Worm (Caenorhabditis elegans) whole organism, mixed stage, embryonic: ENCODE measurements around the gene trpp-3.

Experiments
- M03D4.4 ChIP-seq: sonication (generic microtip); optimal IDR thresholded peaks from 2 replicates; lab custom pipeline; 2017; ENCODE audit warnings: mild to moderate bottlenecking, missing genetic modification characterization, missing compliant biosample characterization
- bed-3 ChIP-seq: fragments of 200-800 bp; sonication (Bioruptor generic); optimal IDR thresholded peaks from 3 replicates; lab custom pipeline; 2018; ENCODE audit warnings: mild to moderate bottlenecking, missing genetic modification characterization, moderate library complexity, missing compliant biosample characterization
- blmp-1 ChIP-seq: fragments of 150-350 bp; optimal IDR thresholded peaks from 2 replicates; lab custom pipeline; 2014; ENCODE audit warnings: missing biosample characterization, missing genetic modification characterization
- ceh-39 ChIP-seq: fragments of 150-350 bp; optimal IDR thresholded peaks from 2 replicates; lab custom pipeline; 2014; ENCODE audit warnings: missing biosample characterization, missing genetic modification characterization
- ceh-43 ChIP-seq: fragments of 200-800 bp; sonication (Bioruptor generic); optimal IDR thresholded peaks from 2 replicates; lab custom pipeline; 2018; ENCODE audit warnings: mild to moderate bottlenecking, missing genetic modification characterization, moderate library complexity, missing compliant biosample characterization
- ceh-83 ChIP-seq: fragments of 200-800 bp; sonication (Bioruptor generic); optimal IDR thresholded peaks from 2 replicates; lab custom pipeline; 2018; ENCODE audit warnings: mild to moderate bottlenecking, missing genetic modification characterization, missing compliant biosample characterization
- ces-1 ChIP-seq: fragments of 150-350 bp; optimal IDR thresholded peaks from 2 replicates; lab custom pipeline; 2014; ENCODE audit warnings: missing biosample characterization, missing genetic modification reagents, missing genetic modification characterization
- cnd-1 ChIP-seq: fragments of 200-800 bp; sonication (Bioruptor generic); optimal IDR thresholded peaks from 2 replicates; lab custom pipeline; 2018; ENCODE audit warnings: mild to moderate bottlenecking, missing genetic modification characterization, missing compliant biosample characterization
- drap-1 ChIP-seq: fragments of 200-800 bp; sonication (Bioruptor generic); optimal IDR thresholded peaks from 3 replicates; lab custom pipeline; 2018; ENCODE audit warnings: mild to moderate bottlenecking, missing genetic modification characterization, missing compliant biosample characterization
- elt-1 ChIP-seq: sonication (generic microtip); optimal IDR thresholded peaks from 2 replicates; lab custom pipeline; 2017; ENCODE audit warnings: missing genetic modification characterization, mild to moderate bottlenecking, missing compliant biosample characterization, antibody characterized with exemption, moderate library complexity, borderline replicate concordance; ENCODE audit not compliant: insufficient read depth
- elt-3 ChIP-seq: fragments of 150-350 bp; optimal IDR thresholded peaks from 2 replicates; lab custom pipeline; 2014; ENCODE audit warnings: missing biosample characterization, missing genetic modification characterization
- flh-1 ChIP-seq: fragments of 200-800 bp; sonication (Bioruptor generic); optimal IDR thresholded peaks from 2 replicates; lab custom pipeline; 2018; ENCODE audit warnings: mild to moderate bottlenecking, missing genetic modification characterization, moderate library complexity, missing compliant biosample characterization
- ham-2 ChIP-seq: fragments of 200-800 bp; sonication (Bioruptor generic); optimal IDR thresholded peaks from 2 replicates; lab custom pipeline; 2018; ENCODE audit warnings: mild to moderate bottlenecking, missing genetic modification characterization, missing compliant biosample characterization
- hlh-1 ChIP-seq: fragments of 150-350 bp; optimal IDR thresholded peaks from 2 replicates; lab custom pipeline; 2014; ENCODE audit warnings: missing biosample characterization, missing genetic modification reagents, missing genetic modification characterization
- lin-13 ChIP-seq: fragments of 150-350 bp; optimal IDR thresholded peaks from 2 replicates; lab custom pipeline; 2014; ENCODE audit warnings: missing biosample characterization, missing genetic modification characterization
- lin-32 ChIP-seq: fragments of 200-800 bp; sonication (Bioruptor generic); optimal IDR thresholded peaks from 2 replicates; lab custom pipeline; 2018; ENCODE audit warnings: mild to moderate bottlenecking, missing genetic modification characterization, missing compliant biosample characterization
- lsy-2 ChIP-seq: fragments of 150-350 bp; optimal IDR thresholded peaks from 2 replicates; lab custom pipeline; 2014; ENCODE audit warnings: missing biosample characterization, missing genetic modification characterization
- mab-5 ChIP-seq: fragments of 150-350 bp; optimal IDR thresholded peaks from 2 replicates; lab custom pipeline; 2014; ENCODE audit warnings: missing biosample characterization, missing genetic modification characterization
- mep-1 ChIP-seq: fragments of 150-350 bp; optimal IDR thresholded peaks from 2 replicates; lab custom pipeline; 2017; ENCODE audit warnings: missing biosample characterization, missing genetic modification reagents, missing genetic modification characterization, inconsistent platforms
- mls-2 ChIP-seq: sonication (generic microtip); optimal IDR thresholded peaks from 2 replicates; lab custom pipeline; 2016; ENCODE audit warnings: mild to moderate bottlenecking, missing genetic modification characterization, moderate library complexity, missing compliant biosample characterization
- nhr-12 ChIP-seq: fragments of 150-350 bp; optimal IDR thresholded peaks from 2 replicates; lab custom pipeline; 2014; ENCODE audit warnings: missing biosample characterization, missing genetic modification characterization
- nhr-2 ChIP-seq: fragments of 150-350 bp; optimal IDR thresholded peaks from 2 replicates; lab custom pipeline; 2014; ENCODE audit warnings: missing biosample characterization, missing genetic modification characterization
- nhr-237 ChIP-seq: fragments of 150-350 bp; optimal IDR thresholded peaks from 2 replicates; lab custom pipeline; 2014; ENCODE audit warnings: missing biosample characterization, missing genetic modification characterization
- nhr-28 ChIP-seq: fragments of 150-350 bp; optimal IDR thresholded peaks from 2 replicates; lab custom pipeline; 2014; ENCODE audit warnings: missing biosample characterization, missing genetic modification characterization
- nhr-76 ChIP-seq: sonication (generic microtip); optimal IDR thresholded peaks from 2 replicates; lab custom pipeline; 2017; ENCODE audit warnings: missing biosample characterization, missing genetic modification characterization
- pha-4 ChIP-seq: fragments of 150-350 bp; optimal IDR thresholded peaks from 2 replicates; lab custom pipeline; 2018; ENCODE audit warnings: missing biosample characterization, missing genetic modification reagents, missing genetic modification characterization
- sem-2 ChIP-seq: fragments of 200-800 bp; sonication (Bioruptor generic); optimal IDR thresholded peaks from 2 replicates; lab custom pipeline; 2018; ENCODE audit warnings: mild to moderate bottlenecking, missing genetic modification characterization, missing compliant biosample characterization
- snpc-4 ChIP-seq: fragments of 150-350 bp; optimal IDR thresholded peaks from 2 replicates; lab custom pipeline; 2014; ENCODE audit warnings: missing biosample characterization, missing genetic modification characterization
- sptf-1 ChIP-seq: sonication (generic microtip); optimal IDR thresholded peaks from 2 replicates; lab custom pipeline; 2017; ENCODE audit warnings: mild to moderate bottlenecking, missing genetic modification characterization, moderate library complexity, missing compliant biosample characterization
- tbx-8 ChIP-seq: fragments of 200-800 bp; sonication (Bioruptor generic); optimal IDR thresholded peaks from 2 replicates; lab custom pipeline; 2018; ENCODE audit warnings: mild to moderate bottlenecking, missing genetic modification characterization, moderate library complexity, missing compliant biosample characterization
- unc-120 ChIP-seq: sonication (generic microtip); optimal IDR thresholded peaks from 2 replicates; lab custom pipeline; 2017; ENCODE audit warnings: missing genetic modification characterization, missing compliant biosample characterization; ENCODE audit not compliant: poor library complexity, severe bottlenecking
- unc-39 ChIP-seq: fragments of 150-350 bp; optimal IDR thresholded peaks from 2 replicates; lab custom pipeline; 2014; ENCODE audit warnings: missing biosample characterization, missing genetic modification characterization
- unc-62 ChIP-seq: fragments of 150-350 bp; optimal IDR thresholded peaks from 2 replicates; lab custom pipeline; 2014; ENCODE audit warnings: missing biosample characterization, missing genetic modification reagents, missing genetic modification characterization
- zip-8 ChIP-seq: fragments of 150-350 bp; optimal IDR thresholded peaks from 2 replicates; lab custom pipeline; 2014; ENCODE audit warnings: missing biosample characterization, missing genetic modification characterization
- ztf-11 ChIP-seq: fragments of 150-350 bp; optimal IDR thresholded peaks from 2 replicates; lab custom pipeline; 2014; ENCODE audit warnings: missing biosample characterization, missing genetic modification characterization

The trpp-3 gene

DNA sequence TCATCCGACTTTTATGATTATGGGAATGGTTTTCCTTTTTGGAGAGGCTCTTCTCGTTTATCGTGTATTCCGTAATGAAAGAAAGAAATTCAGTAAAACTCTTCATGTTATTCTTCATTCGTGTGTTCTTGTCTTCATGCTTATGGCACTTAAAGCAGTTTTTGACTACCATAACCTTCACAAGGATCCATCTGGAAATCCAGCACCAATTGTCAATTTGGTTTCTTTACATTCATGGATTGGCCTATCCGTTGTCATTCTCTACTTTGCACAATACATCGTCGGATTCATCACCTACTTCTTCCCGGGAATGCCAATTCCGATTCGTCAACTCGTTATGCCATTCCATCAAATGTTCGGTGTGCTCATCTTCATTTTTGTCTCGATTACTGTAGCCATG lies 13.7 kb upstream of the trpp-3 start:
- TF ChIP-seq mep-1 (tag; lab: Kevin White, UChicago) (no peak), lsy-2 (tag; lab: Kevin White, UChicago) (no peak), lin-32 (GFP tag; lab: Kevin White, UChicago) (no peak)
- TF ChIP-seq, all 35 proteins: peak for 0

DNA sequence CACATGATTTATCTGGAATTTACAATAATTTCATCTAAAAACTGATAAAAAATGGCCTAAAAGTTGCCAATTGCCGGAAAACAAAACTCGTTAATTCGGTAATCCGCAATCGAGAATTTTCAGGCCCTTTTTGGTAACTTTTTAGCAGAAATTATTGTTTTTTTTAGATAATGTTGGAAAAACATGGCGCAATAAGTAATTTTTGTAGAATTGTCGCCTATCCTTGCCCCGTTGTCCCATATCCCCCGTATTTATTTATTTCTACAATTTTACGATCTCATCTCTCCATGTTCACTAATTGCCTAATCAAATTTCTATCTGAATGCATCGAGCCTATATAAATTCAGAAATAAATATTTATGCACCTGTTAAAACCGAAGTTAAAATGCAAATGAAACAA lies 12.3 kb upstream of the trpp-3 start:
- no peak for TF ChIP-seq nhr-76
- no peak for TF ChIP-seq ceh-83
- no peak for TF ChIP-seq M03D4.4 (tag; lab: Kevin White, UChicago)
- TF ChIP-seq tbx-8 (GFP tag; lab: Kevin White, UChicago), result no peak
- TF ChIP-seq mls-2, result no peak
- TF ChIP-seq nhr-2 (tag; lab: Kevin White, UChicago), result no peak
- no peak for TF ChIP-seq lsy-2 (tag; lab: Kevin White, UChicago)
- no peak for TF ChIP-seq ces-1 (GFP tag; lab: Kevin White, UChicago)
- TF ChIP-seq sem-2 (GFP tag; lab: Kevin White, UChicago), result no peak
- no peak for TF ChIP-seq blmp-1 (tag; lab: Kevin White, UChicago)
- no peak for TF ChIP-seq pha-4 (tag; lab: Kevin White, UChicago)
- no peak for TF ChIP-seq unc-120 (tag; lab: Kevin White, UChicago)
- TF ChIP-seq zip-8, result no peak
- TF ChIP-seq bed-3 (GFP tag; lab: Kevin White, UChicago), result no peak
- TF ChIP-seq cnd-1, result no peak

DNA sequence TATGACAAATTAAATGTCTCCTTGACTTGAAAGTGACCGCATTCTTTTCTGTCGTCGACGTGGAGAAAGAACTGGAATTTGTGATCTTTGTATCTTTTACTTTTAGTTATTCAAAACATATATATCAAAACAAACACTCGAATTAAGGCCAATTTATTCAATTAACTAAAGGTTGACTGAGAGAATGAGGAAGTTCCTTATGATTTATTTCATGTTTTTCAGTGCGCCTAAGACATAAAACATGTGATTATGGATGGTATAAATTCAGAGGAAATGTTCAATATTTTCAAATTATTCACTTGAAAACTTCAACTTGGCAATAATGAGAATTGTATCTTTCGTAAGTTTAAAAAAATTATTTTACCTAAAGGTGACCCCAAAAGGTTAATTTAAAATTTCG lies 11.8 kb upstream of the trpp-3 start, which contains the start of gene F55H2.8:
F55H2.8 (plus strand) TSS at position 301 of the 400 bp plus-strand sequence.
- TF ChIP-seq unc-62 (GFP tag; lab: Kevin White, UChicago), result no peak
- no peak for TF ChIP-seq unc-120 (tag; lab: Kevin White, UChicago)
- no peak for TF ChIP-seq ceh-83
- no peak for TF ChIP-seq drap-1 (GFP tag; lab: Kevin White, UChicago)
- TF ChIP-seq lin-13, result no peak
- TF ChIP-seq ces-1 (GFP tag; lab: Kevin White, UChicago), result no peak
- TF ChIP-seq flh-1 (GFP tag; lab: Kevin White, UChicago), result no peak
- no peak for TF ChIP-seq ceh-43
- TF ChIP-seq ceh-39 (tag; lab: Kevin White, UChicago), result no peak
- no peak for TF ChIP-seq zip-8
- TF ChIP-seq hlh-1, result no peak
- no peak for TF ChIP-seq mep-1 (tag; lab: Kevin White, UChicago)
- TF ChIP-seq nhr-28 (tag; lab: Kevin White, UChicago), result no peak

DNA sequence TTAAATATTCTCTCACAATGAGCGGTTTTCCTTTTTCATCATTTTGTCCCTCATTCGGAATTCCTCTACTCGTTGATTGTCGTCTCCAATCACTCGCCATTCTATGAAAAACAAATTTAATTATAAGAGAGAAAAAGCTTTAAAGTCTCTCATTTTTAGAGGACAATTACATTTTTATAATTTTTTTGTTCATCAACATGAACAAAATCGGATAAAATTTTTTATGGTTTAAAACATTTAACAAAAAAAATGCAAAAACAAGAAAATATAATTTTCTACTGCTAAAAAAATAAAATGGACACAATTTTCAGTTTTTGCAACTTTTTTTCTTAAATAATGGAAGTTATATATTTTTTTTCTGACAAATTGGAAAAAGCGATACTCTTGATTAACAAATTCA lies 9.2 kb upstream of the trpp-3 start, which contains the start of gene F55H2.7:
F55H2.7 (minus strand) TSS at position 101 of the 400 bp plus-strand sequence.
- TF ChIP-seq unc-39 (tag; lab: Kevin White, UChicago), result no peak
- no peak for TF ChIP-seq unc-120 (tag; lab: Kevin White, UChicago)
- no peak for TF ChIP-seq blmp-1 (tag; lab: Kevin White, UChicago)
- no peak for TF ChIP-seq unc-62 (GFP tag; lab: Kevin White, UChicago)

DNA sequence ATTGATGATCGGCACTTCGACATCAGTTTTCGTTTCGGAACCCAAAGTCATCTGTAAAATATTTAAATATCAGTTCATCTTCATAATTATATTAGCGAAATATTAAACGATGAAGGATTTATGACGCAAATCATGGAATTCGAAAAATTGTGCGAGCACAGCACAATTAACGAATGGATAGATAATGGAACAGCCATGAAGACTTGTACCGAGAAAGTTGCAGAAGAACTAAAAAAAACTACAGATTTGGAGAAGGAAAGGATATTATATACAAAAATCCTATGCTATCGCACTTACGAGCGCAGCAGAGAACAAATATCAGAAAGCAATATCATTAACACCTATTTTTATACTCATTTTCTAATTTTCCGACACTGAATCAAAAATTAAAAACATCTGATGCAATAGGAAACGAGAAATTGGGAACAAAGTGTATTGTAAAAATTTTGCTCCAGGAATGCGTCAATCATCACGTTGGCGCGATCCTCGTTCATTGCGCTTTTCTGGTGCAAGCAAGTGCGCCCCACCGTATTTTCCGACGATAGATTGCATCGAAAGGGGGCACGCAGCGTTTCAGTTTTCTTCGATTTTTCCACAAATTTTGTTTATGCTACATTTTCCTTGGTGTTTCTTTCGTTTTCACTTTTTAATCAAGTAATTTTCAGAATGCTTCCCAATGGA lies 3.8 kb upstream of the trpp-3 start, which contains the start of the genes clu-1 and prp-40:
clu-1 (minus strand) TSS at position 51 of the 681 bp plus-strand sequence.
prp-40 (plus strand) TSS at position 666 of the 681 bp plus-strand sequence.
- TF ChIP-seq drap-1 (GFP tag; lab: Kevin White, UChicago) (peak; percentile 15), blmp-1 (tag; lab: Kevin White, UChicago) (no peak), ceh-39 (tag; lab: Kevin White, UChicago) (peak; percentile 58), lsy-2 (tag; lab: Kevin White, UChicago) (peak; percentile 82), cnd-1 (no peak), pha-4 (tag; lab: Kevin White, UChicago) (peak; percentile 88), ceh-83 (no peak), ces-1 (GFP tag; lab: Kevin White, UChicago) (peak; percentile 72), unc-62 (GFP tag; lab: Kevin White, UChicago) (peak; percentile 24), bed-3 (GFP tag; lab: Kevin White, UChicago) (no peak), nhr-2 (tag; lab: Kevin White, UChicago) (no peak), mls-2 (no peak), ztf-11 (no peak), M03D4.4 (tag; lab: Kevin White, UChicago) (no peak), elt-3 (tag; lab: Kevin White, UChicago) (no peak), unc-39 (tag; lab: Kevin White, UChicago) (no peak), nhr-76 (no peak), nhr-28 (tag; lab: Kevin White, UChicago) (no peak), zip-8 (no peak), lin-32 (GFP tag; lab: Kevin White, UChicago) (no peak), sem-2 (GFP tag; lab: Kevin White, UChicago) (no peak), elt-1 (tag; lab: Kevin White, UChicago) (peak; percentile 13), mab-5 (tag; lab: Kevin White, UChicago) (no peak), lin-13 (peak; percentile 81), ceh-43 (no peak), flh-1 (GFP tag; lab: Kevin White, UChicago) (no peak), hlh-1 (peak; percentile 36), mep-1 (tag; lab: Kevin White, UChicago) (peak; percentile 63), nhr-237 (tag; lab: Kevin White, UChicago) (peak; percentile 75), snpc-4 (tag; lab: Kevin White, UChicago) (no peak), sptf-1 (no peak), tbx-8 (GFP tag; lab: Kevin White, UChicago) (no peak), unc-120 (tag; lab: Kevin White, UChicago) (peak; percentile 30), nhr-12 (tag; lab: Kevin White, UChicago) (no peak), ham-2 (GFP tag; lab: Kevin White, UChicago) (no peak)
- TF ChIP-seq, all 35 proteins: peak for 12
